Worm (Caenorhabditis elegans) whole organism, midembryonic: ENCODE measurements around the gene cup-5.

Experiments
- T22C8.4 ChIP-seq: fragments of 200-800 bp; sonication (Bioruptor generic); IDR thresholded peaks from 2 replicates; pipeline ENCODE4 v1.3.6; 2022; ENCODE audit warnings: missing genetic modification characterization, missing compliant biosample characterization
- cog-1 ChIP-seq: sonication (generic microtip); optimal IDR thresholded peaks from 2 replicates; lab custom pipeline; 2016; ENCODE audit warnings: missing genetic modification characterization, missing compliant biosample characterization
- flt-1 ChIP-seq: fragments of 200-800 bp; sonication (Bioruptor generic); IDR thresholded peaks from 2 replicates; pipeline ENCODE4 v1.3.6; 2022; ENCODE audit warnings: missing genetic modification characterization, missing compliant biosample characterization
- klf-2 ChIP-seq: fragments of 200-800 bp; sonication (Bioruptor generic); conservative IDR thresholded peaks from 2 replicates; pipeline ENCODE4 v1.3.6; 2022; ENCODE audit warnings: missing genetic modification reagents, missing genetic modification characterization, missing compliant biosample characterization
- med-1 ChIP-seq: sonication (generic microtip); optimal IDR thresholded peaks from 2 replicates; lab custom pipeline; 2017; ENCODE audit warnings: missing genetic modification characterization, mild to moderate bottlenecking, missing compliant biosample characterization, antibody characterized with exemption, missing genetic modification reagents; ENCODE audit not compliant: insufficient read depth
- ref-1 ChIP-seq: fragments of 200-800 bp; sonication (Bioruptor generic); conservative IDR thresholded peaks from 2 replicates; pipeline ENCODE4 v1.3.6; 2022; ENCODE audit warnings: missing genetic modification reagents, missing genetic modification characterization, missing compliant biosample characterization
- tab-1 ChIP-seq: fragments of 200-800 bp; sonication (Bioruptor generic); IDR thresholded peaks from 2 replicates; pipeline ENCODE4 v1.3.6; 2022; ENCODE audit warnings: missing genetic modification characterization, missing compliant biosample characterization
- ztf-23 ChIP-seq: fragments of 200-800 bp; sonication (Bioruptor generic); IDR thresholded peaks from 2 replicates; pipeline ENCODE4 v1.3.6; 2022; ENCODE audit warnings: missing genetic modification reagents, missing genetic modification characterization, missing compliant biosample characterization

DNA sequence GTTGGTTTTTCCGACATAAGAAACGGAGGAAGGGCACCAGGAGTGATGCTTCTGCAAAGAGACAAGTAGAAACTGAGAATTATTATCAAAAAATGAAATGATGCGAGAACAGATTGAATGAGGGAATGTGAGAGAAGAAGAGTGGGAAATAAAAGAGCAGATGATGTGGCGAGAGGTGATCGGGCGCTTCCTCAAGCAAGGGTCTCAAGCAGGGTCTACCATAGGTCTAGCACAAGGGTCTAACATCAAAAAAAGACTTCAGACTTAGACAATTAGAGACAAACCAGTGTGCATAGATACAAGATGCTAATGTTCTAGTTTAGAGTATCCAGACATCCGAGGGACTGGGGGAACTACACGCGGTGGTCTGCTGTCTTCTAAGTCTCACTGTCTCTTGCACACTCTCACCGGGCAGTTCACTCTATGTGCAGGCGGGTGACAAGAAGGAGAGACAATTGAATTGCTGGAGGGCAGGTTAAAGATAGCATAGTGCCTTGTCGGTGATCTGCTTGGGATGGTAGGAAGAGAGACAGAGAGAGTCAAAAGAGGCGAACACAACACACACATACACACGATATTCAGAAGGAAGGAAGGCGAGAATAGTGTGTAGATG, 13.8 kb upstream of the cup-5 start, which contains the start of gene R13A5.7:
- TF ChIP-seq klf-2 (GFP tag; lab: Robert Waterston, UW): no peak
- no peak for TF ChIP-seq ref-1 (GFP tag; lab: Robert Waterston, UW)
- TF ChIP-seq flt-1 (GFP tag; lab: Robert Waterston, UW): peak; percentile 18; the same call in 1 of the 2 replicates
- no peak for TF ChIP-seq ztf-23 (GFP tag; lab: Robert Waterston, UW)
- TF ChIP-seq cog-1: peak; percentile 18
- no peak for TF ChIP-seq med-1 (GFP tag; lab: Kevin White, UChicago)
- no peak for TF ChIP-seq T22C8.4 (GFP tag; lab: Robert Waterston, UW)
- no peak for TF ChIP-seq tab-1 (GFP tag; lab: Robert Waterston, UW)
